Fruit fly (Drosophila melanogaster): ENCODE results near the gene CG46464.
A peak's percentile ranks its signal among the peaks of the same experiment; 100 is the strongest.

The CG46464 gene

DNA sequence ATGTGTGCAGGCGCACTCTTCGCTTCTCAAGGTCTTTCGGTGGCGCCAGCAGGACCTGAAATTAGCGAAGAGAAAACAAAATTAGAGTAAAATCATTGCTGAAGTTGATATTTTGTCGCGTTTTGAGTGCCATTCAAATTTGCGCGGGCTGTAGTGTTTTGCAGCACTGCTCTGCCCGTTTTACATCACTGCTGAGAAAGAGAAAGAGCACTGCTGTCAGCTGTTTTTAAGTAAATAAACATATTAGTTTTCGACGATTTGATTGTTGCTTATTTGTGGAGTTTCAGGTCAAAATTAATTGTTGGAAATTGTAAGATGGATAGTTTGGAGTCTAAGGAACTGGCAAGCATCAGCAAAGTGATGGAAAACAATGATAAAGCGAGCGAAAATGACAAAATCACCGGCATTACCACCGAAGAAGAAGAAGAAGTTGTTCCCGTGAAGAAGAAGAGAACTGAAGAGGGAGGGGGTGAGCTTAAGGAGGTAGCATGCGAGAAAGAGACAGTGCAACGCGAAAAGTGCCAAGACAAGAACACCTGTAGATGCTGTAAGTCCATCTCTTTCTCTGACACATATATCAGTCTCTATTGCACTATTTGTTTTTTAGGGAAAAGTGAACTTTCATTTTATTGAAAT lies 20.4 kb downstream of the CG46464 start, which contains the start of gene ENGase:
ENGase (plus strand) TSS at position 282 of the 636 bp plus-strand sequence.
- TF ChIP-seq fru (GFP tag; optimal IDR thresholded peaks at IDR 0.05) (peak; percentile 22), Mio (GFP tag; optimal IDR thresholded peaks at IDR 0.05) (no peak), Hnf4 (GFP tag; optimal IDR thresholded peaks at IDR 0.05) (no peak), usp (GFP tag; optimal IDR thresholded peaks at IDR 0.05) (no peak), foxo (GFP tag; optimal IDR thresholded peaks at IDR 0.05) (peak in 1 of 2 experiments; percentile 3), dmrt93B (GFP tag; optimal IDR thresholded peaks at IDR 0.05) (peak; percentile 3), psq (GFP tag; optimal IDR thresholded peaks at IDR 0.05) (no peak), CrebA (GFP tag; optimal IDR thresholded peaks at IDR 0.05; ENCODE audit: borderline replicate concordance) (no peak)

DNA sequence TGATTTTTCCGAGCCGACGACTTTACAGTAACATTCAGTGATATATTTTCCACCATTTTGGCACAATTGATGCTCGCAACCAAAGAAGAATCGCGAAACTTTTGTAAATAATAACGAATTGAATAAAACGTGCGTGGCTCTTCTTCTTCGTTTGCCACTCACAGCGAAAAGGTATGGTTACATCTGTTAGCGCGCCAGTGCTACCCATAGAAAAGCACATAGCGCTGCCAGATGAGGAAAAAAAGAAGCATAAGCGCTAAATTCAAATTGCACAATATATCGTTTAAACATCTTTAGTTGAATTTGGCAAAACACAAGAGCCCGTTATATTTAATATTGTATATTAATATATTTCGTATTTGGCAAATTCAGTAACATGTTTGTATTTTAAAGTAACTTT lies 21.8 kb downstream of the CG46464 start, which contains the start of gene CG8611:
CG8611 (minus strand) TSS at position 159 of the 400 bp plus-strand sequence.
- TF ChIP-seq CG9705 (GFP tag; optimal IDR thresholded peaks at IDR 0.05) (no peak), pan (optimal IDR thresholded peaks at IDR 0.05) (no peak), Mio (GFP tag; optimal IDR thresholded peaks at IDR 0.05) (no peak), Dif (GFP tag; optimal IDR thresholded peaks at IDR 0.05; ENCODE audit: partially characterized antibody) (no peak), tai (GFP tag; optimal IDR thresholded peaks at IDR 0.05) (no peak), h (GFP tag; optimal IDR thresholded peaks at IDR 0.05) (no peak), psq (GFP tag; optimal IDR thresholded peaks at IDR 0.05) (no peak), sage (GFP tag; optimal IDR thresholded peaks at IDR 0.05) (no peak), Hr83 (GFP tag; optimal IDR thresholded peaks at IDR 0.05; ENCODE audit: poor library complexity, severe bottlenecking) (no peak), sv (GFP tag; optimal IDR thresholded peaks at IDR 0.05) (no peak)

DNA sequence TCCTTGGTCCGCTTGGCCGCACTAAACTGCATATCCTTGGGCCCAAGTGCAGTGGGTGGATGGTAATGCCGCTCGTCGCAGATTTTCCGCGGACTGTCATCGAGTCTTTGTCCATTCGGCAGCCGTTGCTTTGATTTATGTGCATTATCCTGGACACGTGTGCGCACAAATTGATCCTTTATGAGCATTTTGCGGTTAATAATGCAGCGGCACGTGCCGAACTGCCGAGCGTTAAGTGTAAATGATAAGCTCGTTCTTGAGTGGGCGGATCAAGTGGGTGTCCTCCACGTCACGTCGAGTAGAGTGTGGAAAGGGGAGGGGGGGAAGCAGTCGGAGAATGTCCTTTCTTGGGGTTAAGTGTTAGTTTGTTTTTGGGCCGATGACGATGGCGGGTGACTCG lies 36.1 kb downstream of the CG46464 start:
- TF ChIP-seq Dif (GFP tag; optimal IDR thresholded peaks at IDR 0.05; ENCODE audit: partially characterized antibody) (no peak), CG32264 (GFP tag; optimal IDR thresholded peaks at IDR 0.05) (no peak), Vsx2 (GFP tag; optimal IDR thresholded peaks at IDR 0.05; ENCODE audit: partially characterized antibody) (no peak), GATAd (GFP tag; optimal IDR thresholded peaks at IDR 0.05) (no peak), Dfd (GFP tag; optimal IDR thresholded peaks at IDR 0.05) (no peak), Jra (GFP tag; optimal IDR thresholded peaks at IDR 0.05) (no peak), sage (GFP tag; optimal IDR thresholded peaks at IDR 0.05) (no peak), h (GFP tag; optimal IDR thresholded peaks at IDR 0.05) (no peak), brk (GFP tag; optimal IDR thresholded peaks at IDR 0.05) (no peak), woc (GFP tag; optimal IDR thresholded peaks at IDR 0.05) (no peak), foxo (GFP tag; optimal IDR thresholded peaks at IDR 0.05) (no peak), dmrt93B (GFP tag; optimal IDR thresholded peaks at IDR 0.05) (no peak), CrebA (GFP tag; optimal IDR thresholded peaks at IDR 0.05; ENCODE audit: borderline replicate concordance) (no peak), Hnf4 (GFP tag; optimal IDR thresholded peaks at IDR 0.05) (no peak), pan (optimal IDR thresholded peaks at IDR 0.05) (no peak), dsf (GFP tag; optimal IDR thresholded peaks at IDR 0.05; ENCODE audit: borderline replicate concordance) (no peak)

DNA sequence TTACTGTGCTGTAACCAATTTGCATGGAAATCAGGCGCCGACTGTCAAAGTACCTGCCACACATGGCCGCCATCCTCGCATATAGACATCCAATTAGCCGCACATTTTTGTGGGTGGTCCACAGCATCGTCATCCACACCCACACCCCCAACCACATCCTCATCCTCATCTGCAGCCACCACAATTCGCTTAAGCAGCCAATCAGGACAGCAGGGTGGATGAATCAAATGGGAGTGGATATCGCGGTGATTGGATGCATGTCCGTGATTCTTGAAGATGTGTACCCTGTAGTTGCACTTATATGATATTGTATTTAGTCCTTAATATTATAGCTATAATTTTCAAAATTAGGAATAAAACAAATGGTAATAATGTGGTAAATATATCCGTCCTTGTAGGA lies 38.9 kb downstream of the CG46464 start:
- TF ChIP-seq Dif (GFP tag; optimal IDR thresholded peaks at IDR 0.05; ENCODE audit: partially characterized antibody) (no peak), dmrt93B (GFP tag; optimal IDR thresholded peaks at IDR 0.05) (no peak), HLH106 (tag; optimal IDR thresholded peaks at IDR 0.05) (no peak), br (GFP tag; optimal IDR thresholded peaks at IDR 0.05) (no peak), woc (GFP tag; optimal IDR thresholded peaks at IDR 0.05) (no peak), Vsx2 (GFP tag; optimal IDR thresholded peaks at IDR 0.05; ENCODE audit: partially characterized antibody) (no peak), CrebA (GFP tag; optimal IDR thresholded peaks at IDR 0.05; ENCODE audit: borderline replicate concordance) (no peak), dsf (GFP tag; optimal IDR thresholded peaks at IDR 0.05; ENCODE audit: borderline replicate concordance) (no peak), foxo (GFP tag; optimal IDR thresholded peaks at IDR 0.05) (no peak), Abd-B (GFP tag; optimal IDR thresholded peaks at IDR 0.05) (no peak), h (GFP tag; optimal IDR thresholded peaks at IDR 0.05) (no peak), Sp1 (GFP tag; optimal IDR thresholded peaks at IDR 0.05) (no peak)

DNA sequence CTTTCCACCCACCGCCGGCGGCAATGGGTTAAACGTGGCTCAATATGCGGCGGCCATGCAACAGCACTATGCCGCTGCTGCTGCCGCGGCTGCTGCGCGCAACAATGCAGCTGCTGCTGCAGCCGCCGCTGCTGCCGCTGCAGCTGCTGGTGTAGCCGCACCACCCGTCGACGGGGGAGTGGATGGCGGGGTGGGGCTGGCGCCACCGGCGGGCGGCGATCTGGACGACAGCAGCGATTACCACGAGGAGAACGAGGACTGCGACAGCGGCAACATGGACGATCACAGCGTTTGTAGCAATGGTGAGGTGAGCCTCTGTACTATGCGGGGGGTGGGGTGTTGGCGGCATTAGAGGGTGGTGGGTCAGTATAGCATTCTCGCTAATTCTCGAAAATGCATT lies 45.6 kb downstream of the CG46464 start:
- TF ChIP-seq Dfd (GFP tag; optimal IDR thresholded peaks at IDR 0.05) (peak; percentile 97), h (GFP tag; optimal IDR thresholded peaks at IDR 0.05) (no peak)
